Worm (Caenorhabditis elegans) whole organism, midembryonic: ENCODE measurements around the gene oac-42.

Source experiments
- T22C8.4 ChIP-seq: fragments of 200-800 bp; sonication (Bioruptor generic); IDR thresholded peaks from 2 replicates; pipeline ENCODE4 v1.3.6; 2022; ENCODE audit warnings: missing genetic modification characterization, missing compliant biosample characterization
- cog-1 ChIP-seq: sonication (generic microtip); optimal IDR thresholded peaks from 2 replicates; lab custom pipeline; 2016; ENCODE audit warnings: missing genetic modification characterization, missing compliant biosample characterization
- flt-1 ChIP-seq: fragments of 200-800 bp; sonication (Bioruptor generic); IDR thresholded peaks from 2 replicates; pipeline ENCODE4 v1.3.6; 2022; ENCODE audit warnings: missing genetic modification characterization, missing compliant biosample characterization
- klf-2 ChIP-seq: fragments of 200-800 bp; sonication (Bioruptor generic); conservative IDR thresholded peaks from 2 replicates; pipeline ENCODE4 v1.3.6; 2022; ENCODE audit warnings: missing genetic modification reagents, missing genetic modification characterization, missing compliant biosample characterization
- med-1 ChIP-seq: sonication (generic microtip); optimal IDR thresholded peaks from 2 replicates; lab custom pipeline; 2017; ENCODE audit warnings: missing genetic modification characterization, mild to moderate bottlenecking, missing compliant biosample characterization, antibody characterized with exemption, missing genetic modification reagents; ENCODE audit not compliant: insufficient read depth
- ref-1 ChIP-seq: fragments of 200-800 bp; sonication (Bioruptor generic); conservative IDR thresholded peaks from 2 replicates; pipeline ENCODE4 v1.3.6; 2022; ENCODE audit warnings: missing genetic modification reagents, missing genetic modification characterization, missing compliant biosample characterization
- tab-1 ChIP-seq: fragments of 200-800 bp; sonication (Bioruptor generic); IDR thresholded peaks from 2 replicates; pipeline ENCODE4 v1.3.6; 2022; ENCODE audit warnings: missing genetic modification characterization, missing compliant biosample characterization
- ztf-23 ChIP-seq: fragments of 200-800 bp; sonication (Bioruptor generic); IDR thresholded peaks from 2 replicates; pipeline ENCODE4 v1.3.6; 2022; ENCODE audit warnings: missing genetic modification reagents, missing genetic modification characterization, missing compliant biosample characterization
- ztf-29 ChIP-seq: fragments of 200-800 bp; sonication (Bioruptor generic); IDR thresholded peaks from 2 replicates; pipeline ENCODE4 v1.3.6; 2022; ENCODE audit warnings: missing genetic modification reagents, missing genetic modification characterization, missing compliant biosample characterization

The oac-42 gene

ce11 chrV:15880033-15880432 lies 4.6 kb downstream of the oac-42 start:
- TF ChIP-seq ztf-29 (GFP tag; lab: Robert Waterston, UW) (no peak), med-1 (GFP tag; lab: Kevin White, UChicago) (no peak), klf-2 (no peak), cog-1 (tag; lab: Kevin White, UChicago) (no peak), tab-1 (GFP tag; lab: Robert Waterston, UW) (no peak), ref-1 (GFP tag; lab: Robert Waterston, UW) (no peak), flt-1 (GFP tag; lab: Robert Waterston, UW) (no peak), T22C8.4 (GFP tag; lab: Robert Waterston, UW) (no peak), ztf-23 (GFP tag; lab: Robert Waterston, UW) (no peak)

ce11 chrV:15879508-15879907 lies 5.1 kb downstream of the oac-42 start, which contains the start of gene nhr-84:
Gene nhr-84 (minus strand): TSS chrV:15879608.
- TF ChIP-seq klf-2 (no peak), ztf-29 (GFP tag; lab: Robert Waterston, UW) (no peak), flt-1 (GFP tag; lab: Robert Waterston, UW) (no peak), ref-1 (GFP tag; lab: Robert Waterston, UW) (no peak), ztf-23 (GFP tag; lab: Robert Waterston, UW) (no peak), T22C8.4 (GFP tag; lab: Robert Waterston, UW) (no peak), med-1 (GFP tag; lab: Kevin White, UChicago) (no peak), tab-1 (GFP tag; lab: Robert Waterston, UW) (no peak)

ce11 chrV:15876308-15876707 lies 8.3 kb downstream of the oac-42 start, which contains the start of gene nhr-102:
Gene nhr-102 (minus strand): TSS chrV:15876408.
- TF ChIP-seq ref-1 (GFP tag; lab: Robert Waterston, UW): no peak
- no peak for TF ChIP-seq cog-1 (tag; lab: Kevin White, UChicago)
- TF ChIP-seq T22C8.4 (GFP tag; lab: Robert Waterston, UW): no peak
- no peak for TF ChIP-seq tab-1 (GFP tag; lab: Robert Waterston, UW)
- no peak for TF ChIP-seq med-1 (GFP tag; lab: Kevin White, UChicago)
- TF ChIP-seq klf-2: no peak
- TF ChIP-seq ztf-29 (GFP tag; lab: Robert Waterston, UW): no peak
- TF ChIP-seq flt-1 (GFP tag; lab: Robert Waterston, UW): no peak
- TF ChIP-seq ztf-23 (GFP tag; lab: Robert Waterston, UW): no peak

ce11 chrV:15873762-15874161 lies 10.8 kb downstream of the oac-42 start:
- TF ChIP-seq flt-1 (GFP tag; lab: Robert Waterston, UW) (peak; percentile 99), med-1 (GFP tag; lab: Kevin White, UChicago) (peak; percentile 91), klf-2 (peak; percentile 99), T22C8.4 (GFP tag; lab: Robert Waterston, UW) (peak; percentile 99), ztf-29 (GFP tag; lab: Robert Waterston, UW) (peak; percentile 100), ztf-23 (GFP tag; lab: Robert Waterston, UW) (peak; percentile 99), cog-1 (tag; lab: Kevin White, UChicago) (peak; percentile 96), tab-1 (GFP tag; lab: Robert Waterston, UW) (peak; percentile 100), ref-1 (GFP tag; lab: Robert Waterston, UW) (peak; percentile 100)

- TF ChIP-seq cog-1 (tag; lab: Kevin White, UChicago): no peak
- no peak for TF ChIP-seq klf-2
- no peak for TF ChIP-seq T22C8.4 (GFP tag; lab: Robert Waterston, UW)
- no peak for TF ChIP-seq flt-1 (GFP tag; lab: Robert Waterston, UW)
- no peak for TF ChIP-seq tab-1 (GFP tag; lab: Robert Waterston, UW)
- TF ChIP-seq med-1 (GFP tag; lab: Kevin White, UChicago): no peak
Observed at ce11 chrV:15872273-15872672, 12.3 kb downstream of the oac-42 start, which contains the start of gene str-56. Gene str-56 (plus strand): TSS chrV:15872573.

- TF ChIP-seq ztf-23 (GFP tag; lab: Robert Waterston, UW) (no peak), cog-1 (tag; lab: Kevin White, UChicago) (no peak), T22C8.4 (GFP tag; lab: Robert Waterston, UW) (no peak), klf-2 (no peak), flt-1 (GFP tag; lab: Robert Waterston, UW) (no peak), ztf-29 (GFP tag; lab: Robert Waterston, UW) (no peak), tab-1 (GFP tag; lab: Robert Waterston, UW) (no peak), med-1 (GFP tag; lab: Kevin White, UChicago) (no peak), ref-1 (GFP tag; lab: Robert Waterston, UW) (no peak)
Observed at ce11 chrV:15870356-15870755, 14.2 kb downstream of the oac-42 start, which contains the start of gene str-57. Gene str-57 (plus strand): TSS chrV:15870656.

- TF ChIP-seq tab-1 (GFP tag; lab: Robert Waterston, UW) (no peak), T22C8.4 (GFP tag; lab: Robert Waterston, UW) (no peak), ref-1 (GFP tag; lab: Robert Waterston, UW) (no peak), ztf-29 (GFP tag; lab: Robert Waterston, UW) (no peak), ztf-23 (GFP tag; lab: Robert Waterston, UW) (no peak), cog-1 (tag; lab: Kevin White, UChicago) (no peak), klf-2 (no peak), flt-1 (GFP tag; lab: Robert Waterston, UW) (no peak), med-1 (GFP tag; lab: Kevin White, UChicago) (no peak)
Observed at ce11 chrV:15867373-15867772, 17.2 kb downstream of the oac-42 start, which contains the start of gene fbxa-197. Gene fbxa-197 (plus strand): TSS chrV:15867673.

- TF ChIP-seq ztf-29 (GFP tag; lab: Robert Waterston, UW) (no peak), ztf-23 (GFP tag; lab: Robert Waterston, UW) (no peak), cog-1 (tag; lab: Kevin White, UChicago) (no peak), klf-2 (no peak), T22C8.4 (GFP tag; lab: Robert Waterston, UW) (no peak)
Observed at ce11 chrV:15865839-15866238, 18.8 kb downstream of the oac-42 start, which contains the start of gene srh-293. Gene srh-293 (plus strand): TSS chrV:15866139.

ce11 chrV:15863042-15863441 lies 21.6 kb downstream of the oac-42 start, which contains the start of gene srh-299:
Gene srh-299 (plus strand): TSS chrV:15863342.
- TF ChIP-seq med-1 (GFP tag; lab: Kevin White, UChicago) (no peak), flt-1 (GFP tag; lab: Robert Waterston, UW) (no peak), klf-2 (no peak), ztf-23 (GFP tag; lab: Robert Waterston, UW) (no peak), ztf-29 (GFP tag; lab: Robert Waterston, UW) (no peak)
